Worm (Caenorhabditis elegans): ENCODE measurements around the gene nlp-9.

The nlp-9 gene

DNA sequence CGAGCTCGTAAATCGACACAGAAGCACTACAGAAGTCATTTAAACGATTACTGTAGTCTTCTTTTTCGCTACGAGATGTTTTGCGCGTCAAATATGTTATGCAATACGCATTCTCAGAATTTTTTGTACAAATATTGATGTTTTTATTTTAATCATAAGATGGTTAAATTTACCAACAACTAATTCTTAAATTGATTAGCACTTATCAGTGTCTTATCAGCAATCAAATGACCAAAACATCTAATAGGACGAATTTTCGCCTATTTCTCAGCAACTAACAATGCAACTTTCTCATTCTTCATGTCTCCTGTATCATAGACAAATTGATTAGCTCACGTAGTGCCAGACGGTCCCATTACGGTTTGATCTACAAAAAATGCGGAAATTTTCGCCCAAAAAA lies 33.6 kb upstream of the nlp-9 start:
- TF ChIP-seq ceh-36 (tag; optimal IDR thresholded peaks at IDR 0.05) = no peak
- TF ChIP-seq sea-1 (GFP tag; conservative IDR thresholded peaks at IDR 0.05) = no peak
- no peak for TF ChIP-seq hmg-4 (GFP tag; optimal IDR thresholded peaks at IDR 0.05)
- no peak for TF ChIP-seq scrt-1 (GFP tag; IDR thresholded peaks at IDR 0.05)
- TF ChIP-seq hmbx-1 (tag; optimal IDR thresholded peaks at IDR 0.05) = no peak
- TF ChIP-seq F13C5.2 (tag; optimal IDR thresholded peaks at IDR 0.05) = no peak
- TF ChIP-seq aly-1 (tag; optimal IDR thresholded peaks at IDR 0.05) = no peak
- TF ChIP-seq tbx-37 (GFP tag; conservative IDR thresholded peaks at IDR 0.05) = no peak
- no peak for TF ChIP-seq ets-7 (tag; optimal IDR thresholded peaks at IDR 0.05)
- TF ChIP-seq hnd-1 (tag; optimal IDR thresholded peaks at IDR 0.05) = no peak
- no peak for TF ChIP-seq ama-1 (optimal IDR thresholded peaks at IDR 0.05)
- TF ChIP-seq flt-1 (GFP tag; IDR thresholded peaks at IDR 0.05) = no peak
- TF ChIP-seq tra-4 (tag; optimal IDR thresholded peaks at IDR 0.05) = no peak
- TF ChIP-seq tbx-11 (GFP tag; IDR thresholded peaks at IDR 0.05) = no peak
- TF ChIP-seq pes-1 (GFP tag; IDR thresholded peaks at IDR 0.05) = no peak
- TF ChIP-seq ceh-13 (GFP tag; optimal IDR thresholded peaks at IDR 0.05) = no peak
- TF ChIP-seq B0310.2 (tag; optimal IDR thresholded peaks at IDR 0.05) = no peak

DNA sequence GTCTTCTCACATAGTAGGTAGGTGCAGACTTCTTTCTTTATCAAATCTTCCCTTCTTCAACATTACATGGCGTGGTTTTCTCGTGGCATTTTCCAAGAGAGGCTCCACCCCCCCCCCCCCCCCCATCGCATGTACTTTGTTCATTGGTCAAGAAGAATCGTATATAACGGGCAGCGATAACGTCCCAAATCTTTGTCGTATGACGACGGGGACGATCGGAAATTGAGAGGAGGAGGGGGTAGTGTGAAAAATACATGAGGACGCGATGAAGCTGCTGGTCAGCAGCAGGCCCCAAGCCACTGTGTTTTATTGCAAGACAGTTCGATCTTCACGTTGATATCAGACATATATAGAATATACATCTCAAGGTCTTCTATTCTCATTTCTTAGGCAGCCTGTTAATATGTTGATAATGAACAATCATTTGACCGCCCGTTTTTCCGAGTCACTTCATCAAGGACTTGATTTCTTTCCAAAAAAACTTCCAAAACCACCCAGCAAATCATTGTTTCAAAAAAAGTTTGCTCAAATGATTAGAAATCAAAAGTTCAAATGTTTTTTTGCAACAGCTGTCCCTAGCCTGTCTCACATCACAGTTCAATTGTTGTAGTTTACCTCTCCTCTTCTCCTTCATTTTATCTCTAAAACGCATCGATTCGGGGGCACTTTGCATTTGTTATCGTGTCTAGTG lies 32.8 kb upstream of the nlp-9 start:
- TF ChIP-seq ama-1 (optimal IDR thresholded peaks at IDR 0.05) (no peak), tbx-11 (GFP tag; IDR thresholded peaks at IDR 0.05) (no peak), tra-4 (tag; optimal IDR thresholded peaks at IDR 0.05) (no peak), tbx-37 (GFP tag; conservative IDR thresholded peaks at IDR 0.05) (no peak), ceh-13 (GFP tag; optimal IDR thresholded peaks at IDR 0.05) (no peak), sea-1 (GFP tag; conservative IDR thresholded peaks at IDR 0.05) (no peak), flt-1 (GFP tag; IDR thresholded peaks at IDR 0.05) (no peak), B0310.2 (tag; optimal IDR thresholded peaks at IDR 0.05) (no peak), hmg-4 (GFP tag; optimal IDR thresholded peaks at IDR 0.05) (no peak), hnd-1 (tag; optimal IDR thresholded peaks at IDR 0.05) (no peak)

DNA sequence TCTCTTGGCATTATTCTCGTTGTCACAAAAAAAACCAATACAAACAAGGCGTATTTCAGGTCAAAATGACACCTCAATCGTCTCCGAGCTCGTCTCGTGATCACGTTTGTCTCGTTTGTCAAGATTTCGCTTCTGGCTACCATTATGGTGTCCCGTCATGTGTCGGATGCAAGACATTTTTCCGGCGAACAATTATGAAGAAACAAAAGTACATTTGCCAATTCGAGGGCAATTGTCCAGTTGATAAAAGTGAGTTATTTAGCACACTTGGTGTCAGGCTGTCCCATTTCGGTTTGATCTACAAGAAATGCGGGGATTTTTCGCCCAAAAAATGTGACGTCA lies 32.3 kb upstream of the nlp-9 start, which contains the start of gene nhr-114:
nhr-114 (plus strand) TSS at position 59 of the 342 bp plus-strand sequence.
- TF ChIP-seq ceh-36 (tag; optimal IDR thresholded peaks at IDR 0.05) (no peak), tbx-11 (GFP tag; IDR thresholded peaks at IDR 0.05) (no peak), B0310.2 (tag; optimal IDR thresholded peaks at IDR 0.05) (no peak)

DNA sequence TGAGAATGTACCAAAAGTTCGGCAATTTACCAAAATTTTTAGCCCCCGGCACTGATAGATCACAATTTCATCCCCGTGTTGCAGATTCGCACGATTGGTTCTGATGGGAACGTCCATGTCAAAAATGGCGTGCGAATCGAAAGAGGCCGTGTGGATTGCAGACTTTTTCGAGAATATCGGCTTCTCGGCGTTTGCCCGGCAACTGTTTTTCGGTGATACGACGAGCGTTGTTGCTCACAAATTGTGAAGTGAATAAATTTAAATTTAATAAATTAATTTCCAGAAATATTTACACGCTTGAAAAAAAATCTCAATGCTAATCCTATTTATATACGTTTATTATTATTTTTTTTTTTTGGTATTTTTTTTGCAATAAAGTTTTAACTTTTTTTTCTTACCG lies 29.8 kb upstream of the nlp-9 start:
- no peak for TF ChIP-seq ceh-13 (GFP tag; optimal IDR thresholded peaks at IDR 0.05)
- TF ChIP-seq hmg-4 (GFP tag; optimal IDR thresholded peaks at IDR 0.05) = no peak
- TF ChIP-seq hnd-1 (tag; optimal IDR thresholded peaks at IDR 0.05) = no peak

DNA sequence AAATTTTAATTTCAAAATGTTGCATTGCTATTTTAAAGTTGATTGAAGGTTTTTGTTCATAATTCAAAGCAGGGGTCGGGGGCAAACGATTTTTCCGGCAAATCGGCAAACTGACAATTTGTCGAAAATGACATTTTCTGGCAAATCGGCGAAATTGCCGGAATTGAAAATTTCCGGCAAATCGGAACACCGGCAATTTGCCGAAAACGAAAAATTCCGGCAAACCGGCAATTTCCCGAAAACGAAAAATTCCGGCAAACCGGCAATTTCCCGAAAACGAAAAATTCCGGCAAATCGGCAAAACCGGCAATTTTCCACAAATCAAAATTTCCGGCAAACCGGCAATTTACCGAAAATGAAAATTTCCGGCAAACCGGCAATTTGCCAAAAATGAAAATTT lies 29.2 kb upstream of the nlp-9 start:
- TF ChIP-seq ama-1 (optimal IDR thresholded peaks at IDR 0.05) = no peak
- no peak for TF ChIP-seq scrt-1 (GFP tag; IDR thresholded peaks at IDR 0.05)
- TF ChIP-seq tbx-37 (GFP tag; conservative IDR thresholded peaks at IDR 0.05) = no peak
- no peak for TF ChIP-seq hmbx-1 (tag; optimal IDR thresholded peaks at IDR 0.05)
- no peak for TF ChIP-seq tra-4 (tag; optimal IDR thresholded peaks at IDR 0.05)
- TF ChIP-seq aly-1 (tag; optimal IDR thresholded peaks at IDR 0.05) = no peak
- no peak for TF ChIP-seq hmg-4 (GFP tag; optimal IDR thresholded peaks at IDR 0.05)
- no peak for TF ChIP-seq hnd-1 (tag; optimal IDR thresholded peaks at IDR 0.05)
- no peak for TF ChIP-seq ets-7 (tag; optimal IDR thresholded peaks at IDR 0.05)
- TF ChIP-seq flt-1 (GFP tag; IDR thresholded peaks at IDR 0.05) = no peak
- TF ChIP-seq ceh-13 (GFP tag; optimal IDR thresholded peaks at IDR 0.05) = no peak
- TF ChIP-seq sea-1 (GFP tag; conservative IDR thresholded peaks at IDR 0.05) = no peak
- TF ChIP-seq ceh-36 (tag; optimal IDR thresholded peaks at IDR 0.05) = no peak
- no peak for TF ChIP-seq pes-1 (GFP tag; IDR thresholded peaks at IDR 0.05)
- no peak for TF ChIP-seq B0310.2 (tag; optimal IDR thresholded peaks at IDR 0.05)
- no peak for TF ChIP-seq tbx-11 (GFP tag; IDR thresholded peaks at IDR 0.05)
- no peak for TF ChIP-seq F13C5.2 (tag; optimal IDR thresholded peaks at IDR 0.05)

DNA sequence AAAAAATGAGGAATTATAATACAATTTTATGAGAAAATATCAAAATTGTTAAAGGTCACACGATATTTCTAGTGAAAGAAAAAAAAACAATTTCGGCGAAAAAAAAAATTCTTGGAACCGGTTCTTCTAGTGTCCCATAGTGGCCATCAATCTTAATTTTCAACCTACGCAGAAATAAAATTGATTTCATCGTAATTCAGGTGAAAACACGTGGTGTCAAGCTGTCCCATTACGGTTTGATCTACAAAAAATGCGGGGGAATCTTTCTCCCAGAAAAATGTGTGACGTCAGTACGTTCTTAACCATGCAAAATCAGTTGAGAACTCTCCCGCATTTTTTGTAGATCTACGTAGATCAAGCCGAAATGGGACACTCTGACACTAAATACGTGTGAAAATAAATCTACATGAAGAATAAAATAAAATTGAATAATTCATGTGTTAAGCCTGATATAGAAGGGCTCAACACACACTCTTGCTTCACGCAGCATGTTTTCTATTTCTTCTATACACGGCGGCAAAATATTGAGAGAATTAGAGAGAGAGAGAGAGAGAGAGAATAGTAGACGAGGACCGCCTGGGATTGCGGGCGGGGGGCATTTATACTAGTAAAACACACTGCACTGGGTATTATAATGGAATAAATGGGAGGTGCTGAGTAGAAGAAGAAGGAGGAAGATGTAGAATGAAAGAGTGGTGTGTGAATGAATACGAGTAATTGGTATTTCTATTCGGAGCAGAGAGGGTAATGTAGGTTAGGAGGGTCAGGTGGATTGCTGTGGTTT lies 26.6 kb upstream of the nlp-9 start:
- no peak for TF ChIP-seq ets-7 (tag; optimal IDR thresholded peaks at IDR 0.05)
- no peak for TF ChIP-seq tra-4 (tag; optimal IDR thresholded peaks at IDR 0.05)
- TF ChIP-seq tbx-37 (GFP tag; conservative IDR thresholded peaks at IDR 0.05) = no peak
- no peak for TF ChIP-seq ama-1 (optimal IDR thresholded peaks at IDR 0.05)
- TF ChIP-seq hmg-4 (GFP tag; optimal IDR thresholded peaks at IDR 0.05) = no peak
- no peak for TF ChIP-seq hmbx-1 (tag; optimal IDR thresholded peaks at IDR 0.05)
- TF ChIP-seq ceh-36 (tag; optimal IDR thresholded peaks at IDR 0.05) = no peak
- no peak for TF ChIP-seq pes-1 (GFP tag; IDR thresholded peaks at IDR 0.05)

DNA sequence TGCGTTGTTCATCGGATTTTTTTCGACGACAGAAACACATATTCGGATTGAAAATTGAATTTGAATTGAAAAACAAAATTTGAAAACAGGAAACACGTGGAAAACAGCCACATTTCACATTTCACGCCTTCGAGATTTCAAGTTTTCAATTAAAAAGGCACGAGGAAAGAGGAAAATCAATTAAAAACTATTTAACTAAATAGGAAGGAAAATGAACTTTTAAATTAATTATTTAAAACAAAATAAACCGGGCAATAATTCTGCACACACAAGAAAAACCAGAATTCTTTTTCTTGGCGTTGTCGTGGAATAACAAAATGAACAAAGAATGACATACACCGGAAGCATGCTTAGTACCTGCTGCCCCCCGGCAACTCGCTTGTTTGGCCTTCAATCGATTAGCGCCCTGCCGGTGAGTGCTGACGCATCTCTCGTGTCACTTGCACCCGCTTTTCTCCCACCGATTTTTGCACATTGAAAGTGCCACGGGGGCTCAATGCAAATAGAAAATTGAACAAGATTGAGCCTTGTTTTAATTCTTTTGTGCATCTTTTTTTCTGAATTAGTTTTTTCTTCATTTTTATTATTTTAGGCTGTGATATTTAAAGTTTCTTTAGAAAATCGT lies 24.7 kb upstream of the nlp-9 start, which contains the start of gene Y45G5AM.9:
Y45G5AM.9 (minus strand) TSS at position 51 of the 625 bp plus-strand sequence.
- peak; percentile 79 for TF ChIP-seq hmg-4 (GFP tag; optimal IDR thresholded peaks at IDR 0.05)
- peak; percentile 59 for TF ChIP-seq ets-7 (tag; optimal IDR thresholded peaks at IDR 0.05)
- 0 out of 2 replicates have a peak, but pooled peaks have one; percentile 20 for TF ChIP-seq tbx-37 (GFP tag; conservative IDR thresholded peaks at IDR 0.05)
- TF ChIP-seq tbx-11 (GFP tag; IDR thresholded peaks at IDR 0.05) = no peak
- TF ChIP-seq tra-4 (tag; optimal IDR thresholded peaks at IDR 0.05) = no peak
- TF ChIP-seq aly-1 (tag; optimal IDR thresholded peaks at IDR 0.05) = no peak
- peak; percentile 11 for TF ChIP-seq ceh-13 (GFP tag; optimal IDR thresholded peaks at IDR 0.05)
- TF ChIP-seq hnd-1 (tag; optimal IDR thresholded peaks at IDR 0.05) = peak; percentile 11
- no peak for TF ChIP-seq hmbx-1 (tag; optimal IDR thresholded peaks at IDR 0.05)
- TF ChIP-seq pes-1 (GFP tag; IDR thresholded peaks at IDR 0.05) = peak; percentile 73
- TF ChIP-seq ceh-36 (tag; optimal IDR thresholded peaks at IDR 0.05) = peak; percentile 0
- no peak for TF ChIP-seq scrt-1 (GFP tag; IDR thresholded peaks at IDR 0.05)
- TF ChIP-seq F13C5.2 (tag; optimal IDR thresholded peaks at IDR 0.05) = peak; percentile 65
- peak; percentile 56; the same call in 1 of the 2 replicates for TF ChIP-seq flt-1 (GFP tag; IDR thresholded peaks at IDR 0.05)
- TF ChIP-seq ama-1 (optimal IDR thresholded peaks at IDR 0.05) = no peak
- no peak for TF ChIP-seq sea-1 (GFP tag; conservative IDR thresholded peaks at IDR 0.05)
- no peak for TF ChIP-seq B0310.2 (tag; optimal IDR thresholded peaks at IDR 0.05)

Data from whole organism, early embryonic.